Fruit fly (Drosophila melanogaster) whole organism, wandering third instar larva: ENCODE data around the gene CG46448.

ENCODE experiments used
- Abd-B ChIP-seq: fragments of >200 bp; optimal IDR thresholded peaks from 2 replicates; lab custom pipeline; 2017; ENCODE audit warnings: missing biosample characterization, missing genetic modification characterization
- CG32264 ChIP-seq: fragments of 200-800 bp; sonication (Bioruptor generic); optimal IDR thresholded peaks from 2 replicates; lab custom pipeline; 2016; ENCODE audit warnings: missing biosample characterization, missing genetic modification characterization
- CG9705 ChIP-seq: fragments of 200-800 bp; sonication (Bioruptor generic); optimal IDR thresholded peaks from 2 replicates; lab custom pipeline; 2018; ENCODE audit warnings: missing biosample characterization, mild to moderate bottlenecking, missing genetic modification characterization
- CrebA ChIP-seq: fragments of 200-800 bp; sonication (Bioruptor generic); optimal IDR thresholded peaks from 2 replicates; lab custom pipeline; 2016; ENCODE audit warnings: missing biosample characterization, mild to moderate bottlenecking, missing genetic modification characterization, borderline replicate concordance
- Dfd ChIP-seq: fragments of >200 bp; optimal IDR thresholded peaks from 2 replicates; lab custom pipeline; 2017; ENCODE audit warnings: missing biosample characterization, missing genetic modification characterization
- Dif ChIP-seq: fragments of 200-275, 200-300 bp; sonication (Bioruptor generic); optimal IDR thresholded peaks from 2 replicates; lab custom pipeline; 2018; ENCODE audit warnings: missing biosample characterization, missing genetic modification characterization; ENCODE audit not compliant: partially characterized antibody
- GATAd ChIP-seq: sonication (Bioruptor generic); optimal IDR thresholded peaks from 2 replicates; lab custom pipeline; 2016; ENCODE audit warnings: missing biosample characterization, missing genetic modification characterization
- HLH106 ChIP-seq: fragments of 200-800 bp; optimal IDR thresholded peaks from 3 replicates; lab custom pipeline; 2019; ENCODE audit warnings: missing biosample characterization, mild to moderate bottlenecking, missing genetic modification characterization, moderate library complexity
- Hnf4 ChIP-seq: fragments of 200-800 bp; sonication (Bioruptor generic); optimal IDR thresholded peaks from 2 replicates; lab custom pipeline; 2016; ENCODE audit warnings: missing biosample characterization, mild to moderate bottlenecking, missing genetic modification characterization
- Hr78 ChIP-seq: fragments of >200 bp; optimal IDR thresholded peaks from 2 replicates; lab custom pipeline; 2017; ENCODE audit warnings: missing biosample characterization, missing genetic modification characterization
- Hr83 ChIP-seq: fragments of 200-300 bp; sonication (Bioruptor generic); optimal IDR thresholded peaks from 2 replicates; lab custom pipeline; 2016; ENCODE audit warnings: missing biosample characterization, mild to moderate bottlenecking, missing genetic modification characterization, moderate library complexity; ENCODE audit not compliant: poor library complexity, severe bottlenecking
- Jra ChIP-seq: sonication (Bioruptor generic); optimal IDR thresholded peaks from 2 replicates; lab custom pipeline; 2016; ENCODE audit warnings: missing biosample characterization, missing genetic modification characterization
- Mio ChIP-seq: sonication (Bioruptor generic); optimal IDR thresholded peaks from 2 replicates; lab custom pipeline; 2016; ENCODE audit warnings: missing biosample characterization, missing genetic modification characterization
- Myc ChIP-seq: fragments of >200 bp; optimal IDR thresholded peaks from 2 replicates; lab custom pipeline; 2017
- N ChIP-seq: fragments of >200 bp; optimal IDR thresholded peaks from 2 replicates; lab custom pipeline; 2018; ENCODE audit warnings: missing biosample characterization, missing external identifiers, missing genetic modification characterization
- OdsH ChIP-seq: fragments of 200-800 bp; sonication (Bioruptor generic); optimal IDR thresholded peaks from 2 replicates; lab custom pipeline; 2016; ENCODE audit warnings: missing biosample characterization, mild to moderate bottlenecking, missing genetic modification characterization
- Rel ChIP-seq, 2 experiments: fragments of 200-800 bp; sonication (Bioruptor generic) in 1 of 2; optimal IDR thresholded peaks; 2 replicates in 1 of 2; 3 replicates in 1 of 2; lab custom pipeline; 2016 to 2019; ENCODE audit warnings: mild to moderate bottlenecking in 2 of 2, missing biosample characterization in 2 of 2, missing genetic modification characterization in 2 of 2, moderate library complexity in 1 of 2
- Sp1 ChIP-seq: fragments of 200-800 bp; sonication (Bioruptor generic); optimal IDR thresholded peaks from 3 replicates; lab custom pipeline; 2019; ENCODE audit warnings: missing biosample characterization, mild to moderate bottlenecking, missing genetic modification characterization, moderate library complexity
- Vsx2 ChIP-seq: fragments of 200-300, 225-300 bp; sonication (Bioruptor generic); optimal IDR thresholded peaks from 2 replicates; lab custom pipeline; 2018; ENCODE audit warnings: missing biosample characterization, missing genetic modification characterization; ENCODE audit not compliant: partially characterized antibody
- br ChIP-seq: fragments of 200-800 bp; sonication (Bioruptor generic); optimal IDR thresholded peaks from 2 replicates; lab custom pipeline; 2016; ENCODE audit warnings: missing biosample characterization, missing genetic modification characterization
- brk ChIP-seq: fragments of 200-800 bp; sonication (Bioruptor generic); optimal IDR thresholded peaks from 2 replicates; lab custom pipeline; 2016; ENCODE audit warnings: missing biosample characterization, mild to moderate bottlenecking, missing genetic modification characterization
- dl ChIP-seq, 2 experiments: fragments of 175-275, 200-275 bp in 1 of 2; fragments of 200-275 bp in 1 of 2; sonication (Bioruptor generic); optimal IDR thresholded peaks; lab custom pipeline; 2018; ENCODE audit warnings: mild to moderate bottlenecking in 2 of 2, missing biosample characterization in 2 of 2, missing genetic modification characterization in 2 of 2, moderate library complexity in 2 of 2; ENCODE audit not compliant: partially characterized antibody in 2 of 2, insufficient read depth in 1 of 2
- dmrt93B ChIP-seq: fragments of 200-800 bp; sonication (Bioruptor generic); optimal IDR thresholded peaks from 2 replicates; lab custom pipeline; 2018; ENCODE audit warnings: missing biosample characterization, mild to moderate bottlenecking, missing genetic modification characterization
- dsf ChIP-seq: sonication (Bioruptor generic); optimal IDR thresholded peaks from 2 replicates; lab custom pipeline; 2016; ENCODE audit warnings: missing biosample characterization, missing genetic modification characterization, borderline replicate concordance
- ey ChIP-seq: fragments of 200-800 bp; sonication (Bioruptor generic); optimal IDR thresholded peaks from 2 replicates; lab custom pipeline; 2016; ENCODE audit warnings: missing biosample characterization, missing genetic modification characterization
- foxo ChIP-seq, 2 experiments: fragments of 200-800 bp; sonication (Bioruptor generic); optimal IDR thresholded peaks; 2 replicates in 1 of 2; 3 replicates in 1 of 2; lab custom pipeline; 2016 to 2017; ENCODE audit warnings: missing biosample characterization in 2 of 2, missing genetic modification characterization in 2 of 2
- fru ChIP-seq: fragments of 200-800 bp; sonication (Bioruptor generic); optimal IDR thresholded peaks from 3 replicates; lab custom pipeline; 2016; ENCODE audit warnings: missing biosample characterization, mild to moderate bottlenecking, missing genetic modification characterization
- h ChIP-seq: fragments of 200-800 bp; sonication (Bioruptor generic); optimal IDR thresholded peaks from 3 replicates; lab custom pipeline; 2016; ENCODE audit warnings: missing biosample characterization, mild to moderate bottlenecking, missing genetic modification characterization
- jim ChIP-seq: fragments of 175-275, 200-325 bp; sonication (Bioruptor generic); optimal IDR thresholded peaks from 2 replicates; lab custom pipeline; 2016; ENCODE audit warnings: missing biosample characterization, mild to moderate bottlenecking, missing genetic modification characterization
- lola ChIP-seq: fragments of >200 bp; optimal IDR thresholded peaks from 2 replicates; lab custom pipeline; 2017; ENCODE audit warnings: missing biosample characterization, missing genetic modification characterization
- pan ChIP-seq: fragments of >200 bp; optimal IDR thresholded peaks from 2 replicates; lab custom pipeline; 2017
- psq ChIP-seq: fragments of 200-800 bp; sonication (Bioruptor generic); optimal IDR thresholded peaks from 3 replicates; lab custom pipeline; 2017; ENCODE audit warnings: missing biosample characterization, mild to moderate bottlenecking, missing genetic modification characterization, moderate library complexity
- sage ChIP-seq: fragments of 200-800 bp; sonication (Bioruptor generic); optimal IDR thresholded peaks from 2 replicates; lab custom pipeline; 2016; ENCODE audit warnings: missing biosample characterization, mild to moderate bottlenecking, missing genetic modification characterization
- sv ChIP-seq: fragments of 200-800 bp; sonication (Bioruptor generic); optimal IDR thresholded peaks from 3 replicates; lab custom pipeline; 2016; ENCODE audit warnings: missing biosample characterization, missing genetic modification characterization
- tai ChIP-seq: sonication (Bioruptor generic); optimal IDR thresholded peaks from 2 replicates; lab custom pipeline; 2016; ENCODE audit warnings: missing biosample characterization, missing genetic modification characterization
- usp ChIP-seq: fragments of >200 bp; optimal IDR thresholded peaks from 2 replicates; lab custom pipeline; 2017; ENCODE audit warnings: missing biosample characterization, missing genetic modification characterization
- woc ChIP-seq: sonication (Bioruptor generic); optimal IDR thresholded peaks from 2 replicates; lab custom pipeline; 2016; ENCODE audit warnings: missing biosample characterization, mild to moderate bottlenecking, missing genetic modification characterization

CG46448 gene

dm6 chr2L:2361893-2362807 lies 29.3 kb upstream of the CG46448 start:
- TF ChIP-seq Rel (GFP tag; optimal IDR thresholded peaks at IDR 0.05; lab: Kevin White, UChicago): no peak
- peak; percentile 37 for TF ChIP-seq Rel (tag; optimal IDR thresholded peaks at IDR 0.05; lab: Kevin White, UChicago)
- peak; percentile 11 for TF ChIP-seq tai (GFP tag; lab: Kevin White, UChicago)
- no peak for TF ChIP-seq Hnf4 (GFP tag; lab: Kevin White, UChicago)
- TF ChIP-seq, all 38 proteins: peak for 2

- no peak for TF ChIP-seq Dif (GFP tag; lab: Kevin White, UChicago)
- no peak for TF ChIP-seq br (GFP tag; lab: Kevin White, UChicago)
- TF ChIP-seq pan (lab: Kevin White, UChicago): no peak
- no peak for TF ChIP-seq Sp1 (GFP tag; lab: Kevin White, UChicago)
- no peak for TF ChIP-seq CG32264
- TF ChIP-seq Vsx2 (GFP tag; lab: Kevin White, UChicago): no peak
- TF ChIP-seq GATAd: no peak
- peak; percentile 86 for TF ChIP-seq Hnf4 (GFP tag; lab: Kevin White, UChicago)
- TF ChIP-seq CrebA (GFP tag; lab: Kevin White, UChicago): no peak
- no peak for TF ChIP-seq sv (GFP tag; lab: Kevin White, UChicago)
- no peak for TF ChIP-seq Abd-B (GFP tag; lab: Kevin White, UChicago)
- no peak for TF ChIP-seq psq (GFP tag; lab: Kevin White, UChicago)
- no peak for TF ChIP-seq Hr78 (GFP tag; lab: Kevin White, UChicago)
- TF ChIP-seq CG9705 (GFP tag; lab: Kevin White, UChicago): no peak
- no peak for TF ChIP-seq brk (GFP tag; lab: Kevin White, UChicago)
- no peak for TF ChIP-seq N (GFP tag; lab: Kevin White, UChicago)
- no peak for TF ChIP-seq Myc (lab: Kevin White, UChicago)
- no peak for TF ChIP-seq sage (GFP tag; lab: Kevin White, UChicago)
- TF ChIP-seq h (GFP tag; lab: Kevin White, UChicago): peak; percentile 29
- no peak for TF ChIP-seq HLH106 (tag; lab: Kevin White, UChicago)
- no peak for TF ChIP-seq Hr83 (GFP tag; lab: Kevin White, UChicago)
- TF ChIP-seq dsf (GFP tag; lab: Kevin White, UChicago): no peak
- no peak for TF ChIP-seq woc
- no peak for TF ChIP-seq Dfd (GFP tag; lab: Kevin White, UChicago)
- no peak for TF ChIP-seq OdsH
- no peak for TF ChIP-seq usp
- TF ChIP-seq Jra (GFP tag; lab: Kevin White, UChicago): no peak
- no peak for TF ChIP-seq dl (GFP tag; optimal IDR thresholded peaks at IDR 0.05; lab: Kevin White, UChicago; ENCODE audit: insufficient read depth in 1 of 2, partially characterized antibody in 2 of 2)
- TF ChIP-seq dmrt93B (GFP tag; lab: Kevin White, UChicago): no peak
- TF ChIP-seq fru (GFP tag; lab: Kevin White, UChicago): peak; percentile 70
- TF ChIP-seq Rel (GFP tag; optimal IDR thresholded peaks at IDR 0.05; lab: Kevin White, UChicago): no peak
- peak; percentile 36 for TF ChIP-seq Rel (tag; optimal IDR thresholded peaks at IDR 0.05; lab: Kevin White, UChicago)
- TF ChIP-seq ey (GFP tag; lab: Kevin White, UChicago): no peak
Measured at dm6 chr2L:2362808-2363394, 28.6 kb upstream of the CG46448 start.

dm6 chr2L:2363626-2364147 lies 27.8 kb upstream of the CG46448 start:
- TF ChIP-seq lola (no peak), psq (GFP tag; lab: Kevin White, UChicago) (peak; percentile 89), CG9705 (GFP tag; lab: Kevin White, UChicago) (peak; percentile 88), Sp1 (GFP tag; lab: Kevin White, UChicago) (peak; percentile 97), Jra (GFP tag; lab: Kevin White, UChicago) (no peak), Myc (lab: Kevin White, UChicago) (no peak), foxo (GFP tag; optimal IDR thresholded peaks at IDR 0.05; lab: Kevin White, UChicago) (peak in 1 of 2 experiments; percentile 95), HLH106 (tag; lab: Kevin White, UChicago) (peak; percentile 97), Dif (GFP tag; lab: Kevin White, UChicago) (no peak), sage (GFP tag; lab: Kevin White, UChicago) (peak; percentile 96), Rel (GFP tag; optimal IDR thresholded peaks at IDR 0.05; lab: Kevin White, UChicago) (peak; percentile 94), Rel (tag; optimal IDR thresholded peaks at IDR 0.05; lab: Kevin White, UChicago) (peak; percentile 84), dsf (GFP tag; lab: Kevin White, UChicago) (peak; percentile 41), CrebA (GFP tag; lab: Kevin White, UChicago) (no peak), N (GFP tag; lab: Kevin White, UChicago) (no peak), br (GFP tag; lab: Kevin White, UChicago) (peak; percentile 84), dl (GFP tag; optimal IDR thresholded peaks at IDR 0.05; lab: Kevin White, UChicago; ENCODE audit: insufficient read depth in 1 of 2, partially characterized antibody in 2 of 2) (no peak), brk (GFP tag; lab: Kevin White, UChicago) (peak; percentile 93), Mio (GFP tag; lab: Kevin White, UChicago) (no peak), OdsH (peak; percentile 92), pan (lab: Kevin White, UChicago) (no peak), fru (GFP tag; lab: Kevin White, UChicago) (peak; percentile 93), dmrt93B (GFP tag; lab: Kevin White, UChicago) (peak; percentile 91), GATAd (no peak), ey (GFP tag; lab: Kevin White, UChicago) (peak; percentile 91), Dfd (GFP tag; lab: Kevin White, UChicago) (no peak), CG32264 (peak; percentile 65), Abd-B (GFP tag; lab: Kevin White, UChicago) (no peak), Hr78 (GFP tag; lab: Kevin White, UChicago) (no peak), h (GFP tag; lab: Kevin White, UChicago) (peak; percentile 96), jim (no peak)
